Worm (Caenorhabditis elegans) whole organism, L3 larva: Measurements from ENCODE around the gene D1014.2.

Experiments
- ceh-28 ChIP-seq: fragments of 150-350 bp; optimal IDR thresholded peaks from 2 replicates; lab custom pipeline; 2014; ENCODE audit warnings: missing biosample characterization, missing genetic modification reagents, missing genetic modification characterization
- elt-3 ChIP-seq, 3 experiments: fragments of 150-350 bp in 1 of 3; sonication (generic microtip) in 2 of 3; optimal IDR thresholded peaks; 2 replicates in 2 of 3; 4 replicates in 1 of 3; lab custom pipeline; 2014 to 2017; ENCODE audit warnings: missing biosample characterization in 3 of 3, missing genetic modification characterization in 3 of 3
- lin-39 ChIP-seq: fragments of 150-350 bp; optimal IDR thresholded peaks from 2 replicates; lab custom pipeline; 2018; ENCODE audit warnings: missing biosample characterization, missing genetic modification reagents, missing genetic modification characterization
- nhr-11 ChIP-seq: fragments of 150-350 bp; optimal IDR thresholded peaks from 2 replicates; lab custom pipeline; 2014; ENCODE audit warnings: missing biosample characterization, missing genetic modification characterization
- pha-4 ChIP-seq: fragments of 150-350 bp; optimal IDR thresholded peaks from 2 replicates; lab custom pipeline; 2014; ENCODE audit warnings: missing biosample characterization, missing genetic modification reagents, missing genetic modification characterization
- zag-1 ChIP-seq: fragments of 150-350 bp; optimal IDR thresholded peaks from 2 replicates; lab custom pipeline; 2014; ENCODE audit warnings: missing biosample characterization, missing genetic modification characterization
- ztf-11 ChIP-seq: fragments of 150-350 bp; optimal IDR thresholded peaks from 2 replicates; lab custom pipeline; 2014; ENCODE audit warnings: missing biosample characterization, missing genetic modification characterization

- no peak for TF ChIP-seq nhr-11
- TF ChIP-seq ceh-28 (tag; lab: Kevin White, UChicago): no peak
- TF ChIP-seq zag-1 (tag; lab: Kevin White, UChicago): no peak
- no peak for TF ChIP-seq ztf-11 (tag; lab: Kevin White, UChicago)
- TF ChIP-seq lin-39 (tag; lab: Kevin White, UChicago): no peak
- TF ChIP-seq pha-4 (tag; lab: Kevin White, UChicago): no peak
- no peak for TF ChIP-seq elt-3 (tag; optimal IDR thresholded peaks at IDR 0.05; lab: Kevin White, UChicago)
Measured at ce11 chrV:8185737-8186136, 42.0 kb downstream of the D1014.2 start, which contains the start of gene F20D6.2.
